Fruit fly (Drosophila melanogaster): ENCODE measurements around the gene CG9922.

The CG9922 gene

DNA sequence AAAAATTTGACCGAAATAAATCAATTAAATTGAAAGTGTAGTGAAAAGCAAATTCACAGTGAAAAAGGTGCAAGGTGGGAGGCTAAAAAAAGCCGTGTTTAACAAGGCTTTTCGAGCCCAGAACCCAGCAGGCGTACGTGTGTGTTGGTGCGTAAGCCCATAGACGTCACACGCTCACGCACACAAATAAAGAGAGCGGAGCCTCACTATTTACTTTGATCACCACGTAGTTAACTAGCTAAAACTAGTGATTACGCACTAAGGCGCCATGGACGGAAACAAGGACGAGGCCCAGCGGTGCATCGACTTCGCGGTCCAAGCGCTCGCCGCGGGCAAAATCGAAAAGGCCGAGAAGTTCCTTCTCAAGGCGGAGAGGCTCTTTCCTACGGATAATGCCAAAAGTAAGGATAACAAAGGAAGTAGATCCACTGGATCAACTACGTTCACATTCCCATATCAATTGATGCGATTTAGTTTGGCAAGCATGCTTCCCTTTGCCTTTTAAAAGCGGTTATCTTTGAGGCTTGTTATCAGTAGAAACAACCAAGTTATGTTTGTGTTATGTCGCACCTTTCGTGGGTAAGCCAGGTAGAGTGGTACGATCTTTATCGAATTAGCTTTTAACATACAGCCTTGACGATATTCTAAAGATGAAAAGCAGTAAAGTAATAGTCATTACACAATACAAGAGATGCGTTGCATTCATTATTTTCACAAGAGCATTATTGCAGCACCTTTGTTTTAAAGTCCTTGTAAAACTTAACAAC lies 3.6 kb downstream of the CG9922 start (continued):
- 0 out of 4 replicates have a peak, but pooled peaks have one; percentile 56 for TF ChIP-seq chinmo (GFP tag; IDR thresholded peaks at IDR 0.05; ENCODE audit: partially characterized antibody)
- peak; percentile 21 for TF ChIP-seq CG9727 (GFP tag; optimal IDR thresholded peaks at IDR 0.05)
- peak; percentile 56 for TF ChIP-seq mirr (GFP tag; optimal IDR thresholded peaks at IDR 0.05)
- TF ChIP-seq CG15479 (GFP tag; optimal IDR thresholded peaks at IDR 0.05): peak; percentile 40
- TF ChIP-seq ranshi (GFP tag; IDR thresholded peaks at IDR 0.05): no peak
- TF ChIP-seq exex (tag; optimal IDR thresholded peaks at IDR 0.05): peak; percentile 41
- TF ChIP-seq CG34376 (GFP tag; optimal IDR thresholded peaks at IDR 0.05): peak; percentile 32
- TF ChIP-seq onecut (GFP tag; IDR thresholded peaks at IDR 0.05): 0 out of 2 replicates have a peak, but pooled peaks have one; percentile 28

DNA sequence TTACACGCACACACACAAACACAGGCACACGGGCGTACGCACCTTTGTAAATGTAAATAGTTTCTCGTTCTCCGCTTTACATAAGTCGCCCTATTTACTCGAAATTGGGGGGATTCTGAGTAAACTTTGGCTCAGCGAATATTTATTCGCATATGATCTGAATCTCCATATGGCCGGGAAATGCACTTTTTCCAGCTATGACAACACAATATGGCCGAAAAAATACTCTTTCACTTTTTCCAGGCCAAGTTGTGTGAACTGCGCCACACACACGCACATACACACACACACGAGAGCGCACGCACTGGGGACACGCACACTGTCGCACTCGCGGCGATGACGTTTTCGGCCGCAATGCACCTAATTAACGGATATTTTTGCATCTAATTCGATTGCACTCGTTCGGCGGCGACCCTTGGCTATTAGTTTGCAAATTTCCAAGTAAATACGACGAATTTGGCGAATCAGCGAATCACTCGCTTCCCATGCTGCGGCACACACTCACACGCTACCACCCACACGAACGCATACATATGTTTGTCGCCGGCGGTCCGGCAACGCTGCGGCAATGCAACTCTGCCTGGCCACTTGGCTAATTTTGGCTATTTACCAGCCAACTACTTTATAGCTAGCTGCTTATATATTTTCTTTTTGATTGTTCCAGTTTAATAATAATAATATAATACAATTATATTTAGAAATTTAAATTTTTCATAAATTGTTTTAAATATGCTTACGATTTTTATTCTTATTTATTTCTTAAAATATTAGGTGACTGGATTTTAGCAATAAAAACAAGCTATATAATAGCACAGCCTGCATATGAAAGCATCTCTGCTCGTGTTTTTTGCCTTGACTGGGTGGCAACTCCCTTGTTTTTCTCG lies 4.4 kb downstream of the CG9922 start, which contains the start of the genes rdx and CG3061:
rdx (minus strand) TSS at position 527 of the 884 bp plus-strand sequence.
CG3061 (plus strand) TSS at position 841 of the 884 bp plus-strand sequence.
- no peak for TF ChIP-seq disco-r (GFP tag; optimal IDR thresholded peaks at IDR 0.05)
- no peak for TF ChIP-seq Six4 (GFP tag; optimal IDR thresholded peaks at IDR 0.05)
- TF ChIP-seq CG2712 (tag; optimal IDR thresholded peaks at IDR 0.05): peak; percentile 74
- TF ChIP-seq vnd (GFP tag; IDR thresholded peaks at IDR 0.05; ENCODE audit: partially characterized antibody): no peak
- TF ChIP-seq crol (GFP tag; IDR thresholded peaks at IDR 0.05): no peak
- no peak for TF ChIP-seq jigr1 (GFP tag; IDR thresholded peaks at IDR 0.05)
- TF ChIP-seq H2.0 (GFP tag; IDR thresholded peaks at IDR 0.05): no peak
- no peak for TF ChIP-seq CG43689 (GFP tag; IDR thresholded peaks at IDR 0.05)
- no peak for TF ChIP-seq CG8290 (GFP tag; optimal IDR thresholded peaks at IDR 0.05)
- TF ChIP-seq CG8290 (tag; optimal IDR thresholded peaks at IDR 0.05): peak in 1 of 2 experiments; percentile 22
- TF ChIP-seq CG7839 (tag; optimal IDR thresholded peaks at IDR 0.05): peak; percentile 74
- TF ChIP-seq Hr3 (GFP tag; optimal IDR thresholded peaks at IDR 0.05): peak; percentile 78
- peak; percentile 31 for TF ChIP-seq CG8388 (GFP tag; optimal IDR thresholded peaks at IDR 0.05)
- peak; percentile 51 for TF ChIP-seq CG4328 (GFP tag; optimal IDR thresholded peaks at IDR 0.05)
- peak; percentile 43 for TF ChIP-seq pzg (GFP tag; optimal IDR thresholded peaks at IDR 0.05)
- no peak for TF ChIP-seq CG11696 (GFP tag; IDR thresholded peaks at IDR 0.05)
- peak; percentile 74 for TF ChIP-seq CG11504 (tag; optimal IDR thresholded peaks at IDR 0.05)
- TF ChIP-seq CG18619 (GFP tag; optimal IDR thresholded peaks at IDR 0.05): peak; percentile 40
- TF ChIP-seq Dfd (GFP tag; optimal IDR thresholded peaks at IDR 0.05): no peak
- peak; percentile 75 for TF ChIP-seq Dek (tag; optimal IDR thresholded peaks at IDR 0.05)
- TF ChIP-seq CG14050 (GFP tag; IDR thresholded peaks at IDR 0.05): no peak
- TF ChIP-seq dmrt99B (tag; optimal IDR thresholded peaks at IDR 0.05): peak; percentile 64
- no peak for TF ChIP-seq ham (GFP tag; IDR thresholded peaks at IDR 0.05)
- TF ChIP-seq YL-1 (GFP tag; optimal IDR thresholded peaks at IDR 0.05): peak; percentile 60
- TF ChIP-seq al (GFP tag; IDR thresholded peaks at IDR 0.05): no peak
- TF ChIP-seq CG12219 (GFP tag; optimal IDR thresholded peaks at IDR 0.05): no peak
- peak; percentile 38 for TF ChIP-seq cato (GFP tag; optimal IDR thresholded peaks at IDR 0.05; ENCODE audit: borderline replicate concordance)
- peak; percentile 38 for TF ChIP-seq slou (GFP tag; optimal IDR thresholded peaks at IDR 0.05)
- no peak; the same call in 1 of the 2 replicates for TF ChIP-seq CG9215 (GFP tag; IDR thresholded peaks at IDR 0.05)
- 0 out of 3 replicates have a peak, but pooled peaks have one; percentile 0 for TF ChIP-seq ken (GFP tag; IDR thresholded peaks at IDR 0.05)
- TF ChIP-seq Antp (GFP tag; optimal IDR thresholded peaks at IDR 0.05): no peak
- TF ChIP-seq CG11695 (GFP tag; IDR thresholded peaks at IDR 0.05): no peak
- no peak for TF ChIP-seq NK7.1 (GFP tag; optimal IDR thresholded peaks at IDR 0.05)
- TF ChIP-seq sima (GFP tag; optimal IDR thresholded peaks at IDR 0.05): no peak
- TF ChIP-seq Elba2 (GFP tag; optimal IDR thresholded peaks at IDR 0.05): peak; percentile 49
- no peak for TF ChIP-seq Mrtf (GFP tag; IDR thresholded peaks at IDR 0.05)
- no peak for TF ChIP-seq trh (GFP tag; optimal IDR thresholded peaks at IDR 0.05)
- no peak for TF ChIP-seq zen2 (GFP tag; IDR thresholded peaks at IDR 0.05; ENCODE audit: partially characterized antibody)
- TF ChIP-seq lmd (GFP tag; IDR thresholded peaks at IDR 0.05): peak; percentile 62; the same call in 1 of the 2 replicates
